Fruit fly (Drosophila melanogaster) whole organism, embryonic: ENCODE measurements around the gene RpS15Aa.

Experiments used
- Antp ChIP-seq: fragments of 200-800 bp; sonication (Bioruptor generic); optimal IDR thresholded peaks from 3 replicates; lab custom pipeline; 2016; ENCODE audit warnings: missing biosample characterization, missing genetic modification characterization
- BtbVII ChIP-seq: fragments of 200-800 bp; sonication (Bioruptor generic); optimal IDR thresholded peaks from 3 replicates; lab custom pipeline; 2017; ENCODE audit warnings: missing biosample characterization, mild to moderate bottlenecking, missing genetic modification characterization
- C15 ChIP-seq: fragments of 200-800 bp; sonication (Bioruptor generic); IDR thresholded peaks from 3 replicates; pipeline ENCODE4 v1.3.6; 2022; ENCODE audit warnings: missing biosample characterization, missing genetic modification characterization
- CG10321 ChIP-seq: fragments of 200-800 bp; sonication (Bioruptor generic); IDR thresholded peaks from 2 replicates; pipeline ENCODE4 v1.3.6; 2022; ENCODE audit warnings: missing biosample characterization, missing genetic modification characterization
- CG10654 ChIP-seq: fragments of 200-800 bp; sonication (Bioruptor generic); optimal IDR thresholded peaks from 2 replicates; lab custom pipeline; 2016; ENCODE audit warnings: missing biosample characterization, missing genetic modification characterization
- CG11247 ChIP-seq: fragments of 200-800 bp; sonication (Bioruptor generic); IDR thresholded peaks from 2 replicates; pipeline ENCODE4 v1.3.6; 2022; ENCODE audit warnings: missing biosample characterization, missing genetic modification characterization
- CG12659 ChIP-seq: fragments of 200-800 bp; sonication (Bioruptor generic); optimal IDR thresholded peaks from 3 replicates; lab custom pipeline; 2017; ENCODE audit warnings: mild to moderate bottlenecking, missing biosample characterization, missing genetic modification reagents, missing genetic modification characterization
- CG12769 ChIP-seq: fragments of 200-800 bp; sonication (Bioruptor generic); optimal IDR thresholded peaks from 2 replicates; lab custom pipeline; 2019; ENCODE audit warnings: missing biosample characterization, mild to moderate bottlenecking, missing genetic modification characterization, moderate library complexity
- CG13894 ChIP-seq: fragments of 200-800 bp; sonication (Bioruptor generic); optimal IDR thresholded peaks from 3 replicates; lab custom pipeline; 2018; ENCODE audit warnings: missing biosample characterization, mild to moderate bottlenecking, missing genetic modification characterization, moderate library complexity
- CG14014 ChIP-seq: fragments of 200-800 bp; sonication (Bioruptor generic); IDR thresholded peaks from 2 replicates; pipeline ENCODE4 v1.3.6; 2022; ENCODE audit warnings: missing biosample characterization, missing genetic modification characterization
- CG15479 ChIP-seq: fragments of 200-800 bp; sonication (Bioruptor generic); optimal IDR thresholded peaks from 3 replicates; lab custom pipeline; 2019; ENCODE audit warnings: missing biosample characterization, mild to moderate bottlenecking, missing genetic modification characterization, moderate library complexity
- CG16813 ChIP-seq: fragments of 200-800 bp; sonication (Bioruptor generic); IDR thresholded peaks from 3 replicates; pipeline ENCODE4 v1.3.6; 2022; ENCODE audit warnings: missing biosample characterization, missing genetic modification characterization; ENCODE audit not compliant: partially characterized antibody
- CG18262 ChIP-seq: fragments of 200-800 bp; optimal IDR thresholded peaks from 3 replicates; lab custom pipeline; 2019; ENCODE audit warnings: missing biosample characterization, mild to moderate bottlenecking, missing genetic modification characterization, moderate library complexity
- CG18599 ChIP-seq: fragments of 200-800 bp; sonication (Bioruptor generic); optimal IDR thresholded peaks from 3 replicates; lab custom pipeline; 2017; ENCODE audit warnings: missing biosample characterization, missing genetic modification characterization, mild to moderate bottlenecking, moderate library complexity, missing genetic modification reagents
- CG2678 ChIP-seq: fragments of 200-800 bp; sonication (Bioruptor generic); optimal IDR thresholded peaks from 3 replicates; lab custom pipeline; 2019; ENCODE audit warnings: missing biosample characterization, mild to moderate bottlenecking, missing genetic modification characterization, moderate library complexity
- CG30431 ChIP-seq: fragments of 200-800 bp; sonication (Bioruptor generic); optimal IDR thresholded peaks from 2 replicates; lab custom pipeline; 2017; ENCODE audit warnings: missing biosample characterization, missing genetic modification characterization
- CG4854 ChIP-seq: fragments of 200-800 bp; sonication (Bioruptor generic); optimal IDR thresholded peaks from 2 replicates; lab custom pipeline; 2016; ENCODE audit warnings: missing biosample characterization, missing genetic modification characterization, inconsistent platforms
- CG6813 ChIP-seq: fragments of 200-800 bp; sonication (Bioruptor generic); optimal IDR thresholded peaks from 2 replicates; lab custom pipeline; 2017; ENCODE audit warnings: missing biosample characterization, missing genetic modification characterization, mild to moderate bottlenecking, moderate library complexity, missing genetic modification reagents
- CG8089 ChIP-seq: fragments of 200-800 bp; sonication (Bioruptor generic); optimal IDR thresholded peaks from 3 replicates; lab custom pipeline; 2016; ENCODE audit warnings: missing biosample characterization, missing genetic modification characterization
- CTCF ChIP-seq: fragments of 200-800 bp; sonication (Bioruptor generic); optimal IDR thresholded peaks from 2 replicates; lab custom pipeline; 2017; ENCODE audit warnings: missing biosample characterization, mild to moderate bottlenecking, missing genetic modification characterization, moderate library complexity
- Chrac-16 ChIP-seq: fragments of 200-800 bp; sonication (Bioruptor generic); optimal IDR thresholded peaks from 3 replicates; lab custom pipeline; 2016; ENCODE audit warnings: missing biosample characterization, missing genetic modification characterization
- Deaf1 ChIP-seq: fragments of 200-800 bp; optimal IDR thresholded peaks from 3 replicates; lab custom pipeline; 2019; ENCODE audit warnings: missing biosample characterization, mild to moderate bottlenecking, missing genetic modification characterization, moderate library complexity
- Fer1 ChIP-seq: fragments of 200-800 bp; sonication (Bioruptor generic); optimal IDR thresholded peaks from 2 replicates; lab custom pipeline; 2017; ENCODE audit warnings: missing biosample characterization, mild to moderate bottlenecking, missing genetic modification characterization
- H2.0 ChIP-seq: fragments of 200-800 bp; sonication (Bioruptor generic); IDR thresholded peaks from 2 replicates; pipeline ENCODE4 v1.3.6; 2022; ENCODE audit warnings: missing biosample characterization, missing genetic modification characterization
- HLHmδ ChIP-seq: fragments of 200-800 bp; sonication (Bioruptor generic); optimal IDR thresholded peaks from 2 replicates; lab custom pipeline; 2018; ENCODE audit warnings: missing biosample characterization, mild to moderate bottlenecking, missing genetic modification characterization, moderate library complexity
- Hmx ChIP-seq: fragments of 200-800 bp; sonication (Bioruptor generic); optimal IDR thresholded peaks from 2 replicates; lab custom pipeline; 2016; ENCODE audit warnings: missing biosample characterization, missing genetic modification characterization
- Hsf ChIP-seq: fragments of 200-800 bp; sonication (Bioruptor generic); optimal IDR thresholded peaks from 3 replicates; lab custom pipeline; 2016; ENCODE audit warnings: missing biosample characterization, missing genetic modification characterization
- Kr ChIP-seq: fragments of 200-800 bp; sonication (Bioruptor generic); optimal IDR thresholded peaks from 2 replicates; lab custom pipeline; 2017; ENCODE audit warnings: missing biosample characterization, mild to moderate bottlenecking, missing genetic modification characterization
- Max ChIP-seq: fragments of 200-800 bp; sonication (Bioruptor generic); optimal IDR thresholded peaks from 2 replicates; lab custom pipeline; 2016; ENCODE audit warnings: missing biosample characterization, mild to moderate bottlenecking, missing genetic modification characterization
- Neu2 ChIP-seq: fragments of 200-800 bp; sonication (Bioruptor generic); optimal IDR thresholded peaks from 3 replicates; lab custom pipeline; 2016; ENCODE audit warnings: missing biosample characterization, missing genetic modification characterization, borderline replicate concordance
- Nf-YC ChIP-seq: fragments of 200-800 bp; optimal IDR thresholded peaks from 3 replicates; lab custom pipeline; 2019; ENCODE audit warnings: missing biosample characterization, mild to moderate bottlenecking, missing genetic modification characterization, moderate library complexity
- Ravus ChIP-seq: fragments of 200-800 bp; sonication (Bioruptor generic); IDR thresholded peaks from 2 replicates; pipeline ENCODE4 v1.3.6; 2022; ENCODE audit warnings: missing biosample characterization, missing genetic modification characterization
- Sox100B ChIP-seq: fragments of 200-800 bp; sonication (Bioruptor generic); optimal IDR thresholded peaks from 3 replicates; lab custom pipeline; 2018; ENCODE audit warnings: missing biosample characterization, mild to moderate bottlenecking, missing genetic modification characterization
- Sox102F ChIP-seq: fragments of 200-800 bp; sonication (Bioruptor generic); optimal IDR thresholded peaks from 2 replicates; lab custom pipeline; 2018; ENCODE audit warnings: missing biosample characterization, mild to moderate bottlenecking, missing genetic modification characterization, moderate library complexity
- Spps ChIP-seq: fragments of 200-800 bp; sonication (Bioruptor generic); optimal IDR thresholded peaks from 2 replicates; lab custom pipeline; 2018; ENCODE audit warnings: missing biosample characterization, mild to moderate bottlenecking, missing genetic modification characterization
- ac ChIP-seq: fragments of 200-800 bp; sonication (Bioruptor generic); optimal IDR thresholded peaks from 3 replicates; lab custom pipeline; 2017; ENCODE audit warnings: missing biosample characterization, mild to moderate bottlenecking, missing genetic modification characterization
- ara ChIP-seq: fragments of 200-800 bp; sonication (Bioruptor generic); IDR thresholded peaks from 2 replicates; pipeline ENCODE4 v1.3.6; 2022; ENCODE audit warnings: missing biosample characterization, missing genetic modification characterization
- bab2 ChIP-seq: fragments of 200-800 bp; sonication (Bioruptor generic); optimal IDR thresholded peaks from 2 replicates; lab custom pipeline; 2016; ENCODE audit warnings: missing biosample characterization, missing genetic modification characterization
- cato ChIP-seq: fragments of 200-800 bp; sonication (Bioruptor generic); optimal IDR thresholded peaks from 2 replicates; lab custom pipeline; 2016; ENCODE audit warnings: missing biosample characterization, missing genetic modification characterization, borderline replicate concordance
- danr ChIP-seq: fragments of 200-800 bp; sonication (Bioruptor generic); IDR thresholded peaks from 2 replicates; pipeline ENCODE4 v1.3.6; 2022; ENCODE audit warnings: missing biosample characterization, missing genetic modification characterization
- dimm ChIP-seq: fragments of 200-800 bp; sonication (Bioruptor generic); IDR thresholded peaks from 2 replicates; pipeline ENCODE4 v1.3.6; 2022; ENCODE audit warnings: missing biosample characterization, missing genetic modification characterization
- eyg ChIP-seq: fragments of 200-800 bp; sonication (Bioruptor generic); optimal IDR thresholded peaks from 3 replicates; lab custom pipeline; 2016; ENCODE audit warnings: missing biosample characterization, missing genetic modification characterization
- fd96Cb ChIP-seq: fragments of 200-800 bp; sonication (Bioruptor generic); optimal IDR thresholded peaks from 2 replicates; lab custom pipeline; 2018; ENCODE audit warnings: missing biosample characterization, mild to moderate bottlenecking, missing genetic modification characterization, moderate library complexity
- lab ChIP-seq: fragments of 200-800 bp; sonication (Bioruptor generic); optimal IDR thresholded peaks from 3 replicates; lab custom pipeline; 2017; ENCODE audit warnings: missing biosample characterization, missing genetic modification characterization, mild to moderate bottlenecking, moderate library complexity, missing genetic modification reagents
- peb ChIP-seq: fragments of 200-800 bp; sonication (Bioruptor generic); IDR thresholded peaks from 2 replicates; pipeline ENCODE4 v1.3.6; 2022; ENCODE audit warnings: missing biosample characterization, missing genetic modification characterization
- pho ChIP-seq: fragments of 200-800 bp; sonication (Bioruptor generic); optimal IDR thresholded peaks from 2 replicates; lab custom pipeline; 2016; ENCODE audit warnings: missing biosample characterization, missing genetic modification characterization
- pita ChIP-seq: fragments of 200-800 bp; sonication (Bioruptor generic); optimal IDR thresholded peaks from 2 replicates; lab custom pipeline; 2017; ENCODE audit warnings: missing biosample characterization, mild to moderate bottlenecking, missing genetic modification characterization
- pum ChIP-seq: fragments of 200-800 bp; sonication (Bioruptor generic); optimal IDR thresholded peaks from 2 replicates; lab custom pipeline; 2016; ENCODE audit warnings: missing biosample characterization, missing genetic modification characterization
- sqz ChIP-seq: fragments of 200-800 bp; sonication (Bioruptor generic); optimal IDR thresholded peaks from 3 replicates; lab custom pipeline; 2018; ENCODE audit warnings: missing biosample characterization, mild to moderate bottlenecking, missing genetic modification characterization
- twi ChIP-seq: fragments of 200-800 bp; optimal IDR thresholded peaks from 2 replicates; lab custom pipeline; 2019; ENCODE audit warnings: missing biosample characterization, mild to moderate bottlenecking, missing genetic modification characterization, moderate library complexity
- unpg ChIP-seq: fragments of 200-800 bp; sonication (Bioruptor generic); optimal IDR thresholded peaks from 3 replicates; lab custom pipeline; 2018; ENCODE audit warnings: missing biosample characterization, mild to moderate bottlenecking, missing genetic modification characterization, moderate library complexity

RpS15Aa gene

dm6 chrX:13319376-13319883 is 18.1 kb downstream of the RpS15Aa start (continued):
- TF ChIP-seq C15 (GFP tag; lab: Robert Waterston, UW) (no peak), CG13894 (tag; lab: Kevin White, UChicago) (peak; percentile 64), Nf-YC (tag; lab: Kevin White, UChicago) (peak; percentile 61), CG30431 (GFP tag; lab: Kevin White, UChicago) (no peak), bab2 (no peak), pho (GFP tag; lab: Kevin White, UChicago) (no peak), cato (no peak), CTCF (GFP tag; lab: Kevin White, UChicago) (no peak), CG16813 (GFP tag; lab: Robert Waterston, UW) (no peak), eyg (GFP tag; lab: Kevin White, UChicago) (no peak), Sox100B (peak; percentile 65), CG18599 (GFP tag; lab: Kevin White, UChicago) (peak; percentile 63), peb (GFP tag; lab: Robert Waterston, UW) (no peak), CG11247 (GFP tag; lab: Robert Waterston, UW) (no peak), CG10321 (GFP tag; lab: Robert Waterston, UW) (no peak), unpg (GFP tag; lab: Kevin White, UChicago) (peak; percentile 40), CG6813 (GFP tag; lab: Kevin White, UChicago) (no peak), Ravus (GFP tag; lab: Robert Waterston, UW) (no peak), H2.0 (GFP tag; lab: Robert Waterston, UW) (no peak), CG8089 (GFP tag; lab: Kevin White, UChicago) (no peak), Sox102F (GFP tag; lab: Kevin White, UChicago) (no peak), Max (GFP tag; lab: Kevin White, UChicago) (no peak), Spps (tag; lab: Kevin White, UChicago) (no peak), BtbVII (GFP tag; lab: Kevin White, UChicago) (peak; percentile 62), CG15479 (no peak), twi (tag; lab: Kevin White, UChicago) (no peak), Fer1 (GFP tag; lab: Kevin White, UChicago) (peak; percentile 65), CG14014 (GFP tag; lab: Robert Waterston, UW) (no peak), ac (no peak), fd96Cb (tag; lab: Kevin White, UChicago) (no peak), CG12659 (GFP tag; lab: Kevin White, UChicago) (peak; percentile 38), CG18262 (tag; lab: Kevin White, UChicago) (peak; percentile 38), danr (GFP tag; lab: Robert Waterston, UW) (no peak), Deaf1 (tag; lab: Kevin White, UChicago) (peak; percentile 46), Kr (GFP tag; lab: Kevin White, UChicago) (no peak), Hmx (GFP tag; lab: Kevin White, UChicago) (no peak), CG10654 (GFP tag; lab: Kevin White, UChicago) (no peak), HLHmδ (no peak), Neu2 (GFP tag; lab: Kevin White, UChicago) (no peak), pum (GFP tag; lab: Kevin White, UChicago) (no peak), sqz (GFP tag; lab: Kevin White, UChicago) (no peak), CG2678 (tag; lab: Kevin White, UChicago) (peak; percentile 73), CG12769 (tag; lab: Kevin White, UChicago) (peak; percentile 93), lab (GFP tag; lab: Kevin White, UChicago) (peak; percentile 60), Hsf (GFP tag; lab: Kevin White, UChicago) (no peak), Chrac-16 (GFP tag; lab: Kevin White, UChicago) (no peak), Antp (GFP tag; lab: Kevin White, UChicago) (no peak), ara (GFP tag; lab: Robert Waterston, UW) (no peak), dimm (GFP tag; lab: Robert Waterston, UW) (no peak), pita (GFP tag; lab: Kevin White, UChicago) (no peak), CG4854 (no peak)
